Fruit fly (Drosophila melanogaster) Kc167 (cell line): Measurements from ENCODE around the gene Rab40.

Experiments used
- Myc ChIP-seq: fragments of >200 bp; optimal IDR thresholded peaks from 2 replicates; lab custom pipeline; 2017; ENCODE audit warnings: missing external identifiers
- Sin3A ChIP-seq: fragments of >200 bp; optimal IDR thresholded peaks from 2 replicates; lab custom pipeline; 2018; ENCODE audit warnings: missing external identifiers
- h ChIP-seq: fragments of >200 bp; optimal IDR thresholded peaks from 3 replicates; lab custom pipeline; 2018; ENCODE audit warnings: missing external identifiers
- insv ChIP-seq: fragments of >200 bp; optimal IDR thresholded peaks from 3 replicates; lab custom pipeline; 2018; ENCODE audit warnings: missing external identifiers
- psq ChIP-seq: fragments of >200 bp; optimal IDR thresholded peaks from 2 replicates; lab custom pipeline; 2017; ENCODE audit warnings: missing external identifiers
- ttk ChIP-seq: sonication (Bioruptor generic); optimal IDR thresholded peaks from 2 replicates; lab custom pipeline; 2017; ENCODE audit warnings: missing external identifiers

DNA sequence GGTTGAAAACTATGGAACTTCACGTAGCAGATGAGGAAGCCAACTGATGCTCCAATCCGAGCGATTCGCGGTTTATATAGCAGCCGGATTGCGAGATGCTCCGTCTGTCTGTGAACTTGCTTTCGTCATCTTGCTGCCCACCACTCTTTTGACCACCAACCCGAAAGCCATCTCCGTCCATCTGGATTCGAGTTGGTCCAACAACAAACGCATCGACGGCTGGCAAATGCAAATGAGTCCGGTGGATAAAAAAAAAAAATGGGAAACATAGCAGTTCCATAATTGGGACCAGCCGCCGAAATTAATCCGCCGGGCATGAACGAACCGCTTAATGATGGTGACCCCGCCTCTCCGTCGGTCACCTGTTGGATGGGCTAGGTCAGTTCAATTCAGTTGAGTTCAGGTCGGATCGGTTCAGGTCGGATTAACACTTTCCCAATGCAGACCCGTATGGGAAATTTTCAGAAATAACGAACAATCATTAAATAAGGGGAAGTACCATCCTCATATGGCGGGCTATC lies 5.1 kb downstream of the Rab40 start, which contains the start of gene CG15731:
- no peak for TF ChIP-seq insv
- no peak for TF ChIP-seq Sin3A
- TF ChIP-seq psq: no peak
- no peak for TF ChIP-seq ttk (lab: Kevin White, UChicago)
- no peak for TF ChIP-seq Myc (lab: Kevin White, UChicago)
- TF ChIP-seq h: no peak
